Worm (Caenorhabditis elegans) whole organism, young adult: ENCODE measurements around the gene srt-64.

Source experiments
- B0019.2 ChIP-seq: fragments of 200-800 bp; sonication (Bioruptor generic); conservative IDR thresholded peaks from 2 replicates; pipeline ENCODE4 v1.3.6; 2022; ENCODE audit warnings: missing genetic modification reagents, missing genetic modification characterization, missing compliant biosample characterization
- C17E4.6 ChIP-seq: fragments of 200-800 bp; sonication (Bioruptor generic); IDR thresholded peaks from 2 replicates; pipeline ENCODE4 v1.3.6; 2022; ENCODE audit warnings: missing genetic modification reagents, missing genetic modification characterization, missing compliant biosample characterization
- F23B12.7 ChIP-seq: sonication (generic microtip); optimal IDR thresholded peaks from 2 replicates; lab custom pipeline; 2017; ENCODE audit warnings: missing genetic modification characterization, mild to moderate bottlenecking, missing compliant biosample characterization, antibody characterized with exemption, moderate library complexity; ENCODE audit not compliant: insufficient read depth
- F39B2.1 ChIP-seq: fragments of 200-800 bp; sonication (Bioruptor generic); IDR thresholded peaks from 2 replicates; pipeline ENCODE4 v1.3.6; 2022; ENCODE audit warnings: missing genetic modification reagents, missing genetic modification characterization, missing compliant biosample characterization
- F49E8.2 ChIP-seq: sonication (generic microtip); optimal IDR thresholded peaks from 3 replicates; lab custom pipeline; 2017; ENCODE audit warnings: missing genetic modification characterization, mild to moderate bottlenecking, missing compliant biosample characterization, antibody characterized with exemption, moderate library complexity; ENCODE audit not compliant: insufficient read depth
- F55B11.4 ChIP-seq: sonication (generic microtip); optimal IDR thresholded peaks from 2 replicates; lab custom pipeline; 2016; ENCODE audit warnings: missing compliant biosample characterization, missing genetic modification characterization, borderline replicate concordance; ENCODE audit not compliant: insufficient read depth
- Y95B8A.8 ChIP-seq: fragments of 200-800 bp; sonication (Bioruptor generic); IDR thresholded peaks from 2 replicates; pipeline ENCODE4 v1.3.6; 2022; ENCODE audit warnings: missing genetic modification reagents, missing genetic modification characterization, missing compliant biosample characterization
- ama-1 ChIP-seq, 3 experiments: fragments of 150-350 bp in 1 of 3; sonication (generic microtip) in 2 of 3; optimal IDR thresholded peaks; 2 replicates each; lab custom pipeline; 2014 to 2018; ENCODE audit warnings: missing biosample characterization in 2 of 3, missing genetic modification characterization in 2 of 3, missing genetic modification reagents in 2 of 3
- aptf-3 ChIP-seq: fragments of 200-800 bp; sonication (Bioruptor generic); IDR thresholded peaks from 2 replicates; pipeline ENCODE4 v1.3.6; 2022; ENCODE audit warnings: missing genetic modification characterization, missing compliant biosample characterization
- athp-1 ChIP-seq: sonication (generic microtip); optimal IDR thresholded peaks from 2 replicates; lab custom pipeline; 2017; ENCODE audit warnings: mild to moderate bottlenecking, missing genetic modification characterization, missing compliant biosample characterization
- attf-5 ChIP-seq: fragments of 200-800 bp; sonication (Bioruptor generic); optimal IDR thresholded peaks from 2 replicates; lab custom pipeline; 2018; ENCODE audit warnings: mild to moderate bottlenecking, missing genetic modification characterization, missing compliant biosample characterization
- ccch-3 ChIP-seq: fragments of 200-800 bp; sonication (Bioruptor generic); optimal IDR thresholded peaks from 2 replicates; lab custom pipeline; 2018; ENCODE audit warnings: mild to moderate bottlenecking, missing genetic modification characterization, missing compliant biosample characterization
- cebp-1 ChIP-seq, 2 experiments: fragments of 200-800 bp in 1 of 2; sonication (Bioruptor generic) in 1 of 2; sonication (generic microtip) in 1 of 2; IDR thresholded peaks in 1 of 2; optimal IDR thresholded peaks in 1 of 2; 2 replicates each; pipeline versions ENCODE4 v1.3.6 to Lab custom; 2017 to 2022; ENCODE audit warnings: missing compliant biosample characterization in 2 of 2, missing genetic modification characterization in 2 of 2, mild to moderate bottlenecking in 1 of 2, missing genetic modification reagents in 1 of 2, moderate library complexity in 1 of 2
- ceh-100 ChIP-seq: fragments of 200-800 bp; sonication (Bioruptor generic); IDR thresholded peaks from 2 replicates; pipeline ENCODE4 v1.3.6; 2022; ENCODE audit warnings: missing genetic modification reagents, missing genetic modification characterization, missing compliant biosample characterization
- ceh-40 ChIP-seq: fragments of 200-800 bp; sonication (Bioruptor generic); IDR thresholded peaks from 2 replicates; pipeline ENCODE4 v1.3.6; 2022; ENCODE audit warnings: missing genetic modification characterization, missing compliant biosample characterization
- ceh-58 ChIP-seq: fragments of 200-800 bp; sonication (Bioruptor generic); IDR thresholded peaks from 2 replicates; pipeline ENCODE4 v1.3.6; 2022; ENCODE audit warnings: missing genetic modification characterization, missing compliant biosample characterization
- chd-7 ChIP-seq: sonication (generic microtip); optimal IDR thresholded peaks from 2 replicates; lab custom pipeline; 2016; ENCODE audit warnings: mild to moderate bottlenecking, missing genetic modification characterization, moderate library complexity, missing compliant biosample characterization
- dpl-1 ChIP-seq: fragments of 150-350 bp; optimal IDR thresholded peaks from 2 replicates; lab custom pipeline; 2014; ENCODE audit warnings: missing biosample characterization, missing genetic modification reagents, missing genetic modification characterization
- egl-44 ChIP-seq: fragments of 200-800 bp; sonication (Bioruptor generic); IDR thresholded peaks from 2 replicates; pipeline ENCODE4 v1.3.6; 2022; ENCODE audit warnings: missing genetic modification reagents, missing genetic modification characterization, missing compliant biosample characterization
- hmg-1.2 ChIP-seq: fragments of 200-800 bp; sonication (Bioruptor generic); IDR thresholded peaks from 2 replicates; pipeline ENCODE4 v1.3.6; 2022; ENCODE audit warnings: missing genetic modification reagents, missing genetic modification characterization, missing compliant biosample characterization
- lag-1 ChIP-seq: fragments of 200-800 bp; sonication (Bioruptor generic); IDR thresholded peaks from 2 replicates; pipeline ENCODE4 v1.3.6; 2022; ENCODE audit warnings: missing genetic modification reagents, missing genetic modification characterization, missing compliant biosample characterization
- lin-26 ChIP-seq: fragments of 200-800 bp; sonication (Bioruptor generic); IDR thresholded peaks from 2 replicates; pipeline ENCODE4 v1.3.6; 2022; ENCODE audit warnings: missing genetic modification reagents, missing genetic modification characterization, missing compliant biosample characterization
- lir-1 ChIP-seq: fragments of 200-800 bp; sonication (Bioruptor generic); conservative IDR thresholded peaks from 2 replicates; pipeline ENCODE4 v1.3.6; 2022; ENCODE audit warnings: missing genetic modification reagents, missing genetic modification characterization, missing compliant biosample characterization
- madf-10 ChIP-seq: sonication (generic microtip); optimal IDR thresholded peaks from 2 replicates; lab custom pipeline; 2016; ENCODE audit warnings: mild to moderate bottlenecking, missing genetic modification characterization, missing compliant biosample characterization
- madf-3 ChIP-seq: fragments of 200-800 bp; sonication (Bioruptor generic); IDR thresholded peaks from 2 replicates; pipeline ENCODE4 v1.3.6; 2022; ENCODE audit warnings: missing genetic modification reagents, missing genetic modification characterization, missing compliant biosample characterization
- nfya-1 ChIP-seq: sonication (generic microtip); optimal IDR thresholded peaks from 2 replicates; lab custom pipeline; 2017; ENCODE audit warnings: antibody characterized with exemption, missing compliant biosample characterization, missing genetic modification characterization, borderline replicate concordance; ENCODE audit not compliant: insufficient read depth
- nfya-2 ChIP-seq: fragments of 200-800 bp; sonication (Bioruptor generic); IDR thresholded peaks from 2 replicates; pipeline ENCODE4 v1.3.6; 2022; ENCODE audit warnings: missing genetic modification reagents, missing genetic modification characterization, missing compliant biosample characterization
- nhr-120 ChIP-seq: fragments of 200-800 bp; sonication (Bioruptor generic); IDR thresholded peaks from 2 replicates; pipeline ENCODE4 v1.3.6; 2022; ENCODE audit warnings: missing genetic modification characterization, missing compliant biosample characterization
- nhr-179 ChIP-seq: sonication (generic microtip); optimal IDR thresholded peaks from 2 replicates; lab custom pipeline; 2016; ENCODE audit warnings: mild to moderate bottlenecking, missing genetic modification characterization, missing compliant biosample characterization
- nhr-27 ChIP-seq: fragments of 200-800 bp; sonication (Bioruptor generic); optimal IDR thresholded peaks from 2 replicates; lab custom pipeline; 2018; ENCODE audit warnings: mild to moderate bottlenecking, missing genetic modification characterization, moderate library complexity, missing compliant biosample characterization
- nhr-80 ChIP-seq: sonication (generic microtip); optimal IDR thresholded peaks from 2 replicates; lab custom pipeline; 2016; ENCODE audit warnings: missing genetic modification characterization, missing compliant biosample characterization
- repo-1 ChIP-seq: sonication (generic microtip); optimal IDR thresholded peaks from 2 replicates; lab custom pipeline; 2017; ENCODE audit warnings: mild to moderate bottlenecking, missing genetic modification characterization, missing compliant biosample characterization
- sptf-2 ChIP-seq: fragments of 200-800 bp; sonication (Bioruptor generic); optimal IDR thresholded peaks from 2 replicates; lab custom pipeline; 2018; ENCODE audit warnings: mild to moderate bottlenecking, missing genetic modification characterization, missing compliant biosample characterization
- zim-3 ChIP-seq: sonication (generic microtip); optimal IDR thresholded peaks from 2 replicates; lab custom pipeline; 2017; ENCODE audit warnings: mild to moderate bottlenecking, missing genetic modification characterization, moderate library complexity, missing compliant biosample characterization

The srt-64 gene

DNA sequence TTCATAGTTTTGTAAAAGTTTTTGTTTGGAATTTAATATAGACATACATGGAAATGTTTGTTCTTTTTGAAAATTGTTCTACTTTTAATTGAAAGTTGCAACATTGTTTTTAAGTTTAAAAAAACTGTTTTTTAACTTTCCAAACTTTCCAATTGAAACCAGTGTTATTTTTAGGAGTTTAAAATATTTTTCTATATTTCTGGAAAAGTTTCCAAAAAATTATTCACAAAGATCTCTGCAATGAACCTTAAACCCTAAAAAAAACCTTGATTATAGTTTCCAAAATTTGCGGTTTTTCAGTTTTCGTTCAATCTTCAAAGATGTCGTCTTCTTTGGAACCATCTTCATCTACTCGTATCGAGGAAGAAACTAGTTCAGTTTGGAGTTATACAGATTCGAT, 37.0 kb downstream of the srt-64 start, which contains the start of gene F14F9.4:
Gene F14F9.4 (plus strand): TSS at position 301 of the 400 bp plus-strand sequence.
- TF ChIP-seq egl-44 (GFP tag; lab: Robert Waterston, UW) (no peak), F39B2.1 (GFP tag; lab: Robert Waterston, UW) (no peak), cebp-1 (GFP tag; IDR thresholded peaks at IDR 0.05; lab: Robert Waterston, UW) (no peak), cebp-1 (tag; optimal IDR thresholded peaks at IDR 0.05; lab: Kevin White, UChicago) (no peak), aptf-3 (no peak), nhr-27 (tag; lab: Kevin White, UChicago) (no peak), Y95B8A.8 (GFP tag; lab: Robert Waterston, UW) (no peak), lin-26 (GFP tag; lab: Robert Waterston, UW) (no peak), repo-1 (tag; lab: Kevin White, UChicago) (no peak), sptf-2 (GFP tag; lab: Kevin White, UChicago) (no peak), F49E8.2 (tag; lab: Kevin White, UChicago) (no peak), ceh-100 (GFP tag; lab: Robert Waterston, UW) (no peak), zim-3 (tag; lab: Kevin White, UChicago) (no peak), ceh-40 (GFP tag; lab: Robert Waterston, UW) (no peak), nhr-120 (GFP tag; lab: Robert Waterston, UW) (no peak), chd-7 (tag; lab: Kevin White, UChicago) (no peak), madf-10 (no peak)

DNA sequence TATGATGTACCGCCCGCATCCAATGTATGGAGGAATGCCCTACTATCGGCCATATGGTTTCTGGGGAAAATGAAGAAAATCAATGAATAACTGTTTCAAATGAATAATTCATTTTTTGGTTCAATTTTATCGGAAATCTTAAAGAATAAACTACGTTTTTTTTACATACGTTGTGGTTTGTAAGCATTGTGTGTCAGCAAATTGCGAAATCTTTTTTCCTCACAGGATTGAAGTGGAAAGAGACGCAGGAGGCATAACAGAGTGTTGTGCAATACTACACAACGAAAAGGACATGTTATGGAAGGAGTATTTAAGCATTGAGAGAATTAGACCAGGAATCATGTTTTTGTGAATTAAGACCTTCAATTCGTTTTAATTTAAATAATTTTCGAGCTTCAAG, 38.1 kb downstream of the srt-64 start:
- TF ChIP-seq cebp-1 (GFP tag; IDR thresholded peaks at IDR 0.05; lab: Robert Waterston, UW) (peak; percentile 97), cebp-1 (tag; optimal IDR thresholded peaks at IDR 0.05; lab: Kevin White, UChicago) (peak; percentile 99), attf-5 (GFP tag; lab: Kevin White, UChicago) (peak; percentile 44), ama-1 (optimal IDR thresholded peaks at IDR 0.05; lab: Kevin White, UChicago) (no peak), ama-1 (GFP tag; optimal IDR thresholded peaks at IDR 0.05; lab: Kevin White, UChicago) (no peak)

DNA sequence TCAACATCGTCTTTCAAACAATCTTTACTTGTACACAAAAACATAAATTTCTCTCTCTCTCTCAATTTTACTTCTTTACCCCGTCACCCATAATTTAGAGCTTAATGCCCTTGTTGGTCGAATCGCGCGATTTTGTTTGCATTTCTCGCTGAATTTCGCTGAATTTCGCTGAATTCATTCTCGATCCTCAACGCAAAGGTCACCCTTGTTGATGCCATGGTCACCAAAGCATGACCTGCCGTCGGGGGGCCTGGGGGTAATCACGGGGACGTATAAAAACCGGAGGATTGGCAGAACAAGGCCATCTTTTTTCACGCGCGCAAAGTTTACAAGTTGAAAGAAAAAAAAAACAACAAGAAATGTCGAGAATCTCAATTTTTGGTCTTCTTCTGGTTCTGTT, 39.5 kb downstream of the srt-64 start, which contains the start of gene F14F9.8:
Gene F14F9.8 (plus strand): TSS at position 301 of the 400 bp plus-strand sequence.
- no peak for TF ChIP-seq F39B2.1 (GFP tag; lab: Robert Waterston, UW)

DNA sequence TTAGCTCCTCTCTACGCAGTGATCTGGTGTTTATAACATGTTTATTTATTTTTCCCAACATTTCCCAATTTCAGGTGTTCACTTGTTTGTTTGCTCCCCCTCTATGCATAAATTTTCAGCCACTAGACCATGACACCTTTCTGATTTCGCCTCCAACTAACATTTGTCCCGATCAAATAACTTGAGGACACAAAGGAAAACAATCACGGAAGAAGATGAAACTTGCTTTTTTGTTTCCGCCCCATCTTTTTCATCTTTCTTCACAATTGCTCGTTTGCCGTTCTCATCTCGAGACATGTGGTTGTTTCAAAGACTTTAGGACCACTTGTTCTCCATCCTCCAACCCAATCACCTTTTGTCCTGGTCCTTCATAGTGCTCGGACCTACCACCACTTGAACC, 42.7 kb downstream of the srt-64 start, which contains the start of gene F14F9.5:
Gene F14F9.5 (plus strand): TSS at position 301 of the 400 bp plus-strand sequence.
- no peak for TF ChIP-seq nfya-1 (tag; lab: Kevin White, UChicago)
- no peak for TF ChIP-seq F55B11.4 (tag; lab: Kevin White, UChicago)
- TF ChIP-seq ceh-58 (GFP tag; lab: Robert Waterston, UW), result no peak
- no peak for TF ChIP-seq nhr-120 (GFP tag; lab: Robert Waterston, UW)
- TF ChIP-seq F23B12.7 (tag; lab: Kevin White, UChicago), result no peak

DNA sequence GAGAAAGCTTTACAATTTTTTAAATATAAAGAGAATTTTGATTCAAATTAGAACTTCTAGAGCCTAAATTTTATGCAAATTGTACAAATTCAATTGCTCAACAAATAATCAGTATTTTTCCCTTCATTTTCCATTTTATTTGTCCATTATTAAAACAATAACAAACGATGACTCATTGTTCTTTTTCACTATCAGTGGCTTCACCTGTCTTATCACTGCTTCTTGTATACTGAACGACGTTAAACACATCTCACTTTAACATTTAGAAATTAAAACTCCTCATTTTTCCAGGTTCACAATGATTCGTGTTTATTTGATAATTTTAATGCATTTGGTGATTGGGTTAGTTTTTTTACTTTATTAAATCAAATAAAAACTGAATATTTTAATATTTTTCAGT, 49.8 kb downstream of the srt-64 start, which contains the start of gene sid-1:
Gene sid-1 (plus strand): TSS at position 292 of the 400 bp plus-strand sequence.
- TF ChIP-seq nhr-80 (tag; lab: Kevin White, UChicago), result peak; percentile 24
- no peak for TF ChIP-seq madf-3

DNA sequence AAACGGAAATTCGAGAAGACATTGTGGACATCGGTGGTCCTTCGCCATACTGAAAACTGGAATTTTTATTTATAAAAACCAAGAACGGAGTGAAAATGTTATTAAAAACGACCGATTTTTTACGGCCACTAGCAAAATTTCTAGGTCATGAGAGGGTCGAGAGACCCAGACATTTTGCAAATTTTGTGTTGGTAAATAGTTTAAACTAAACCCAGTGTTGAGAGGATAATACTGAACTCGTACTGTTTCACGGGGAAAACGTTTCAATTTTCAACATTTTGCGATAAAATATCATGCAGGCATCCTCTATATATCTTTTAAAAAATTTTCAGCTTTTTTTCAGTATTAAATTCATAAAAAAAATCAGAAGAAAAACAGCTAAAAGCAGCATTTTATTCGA, 50.4 kb downstream of the srt-64 start, which contains the start of gene C04F5.9:
Gene C04F5.9 (minus strand): TSS at position 101 of the 400 bp plus-strand sequence.
- TF ChIP-seq lag-1 (GFP tag; lab: Robert Waterston, UW) (no peak), F23B12.7 (tag; lab: Kevin White, UChicago) (no peak), hmg-1.2 (GFP tag; lab: Robert Waterston, UW) (no peak), zim-3 (tag; lab: Kevin White, UChicago) (no peak), athp-1 (tag; lab: Kevin White, UChicago) (no peak), lir-1 (no peak), Y95B8A.8 (GFP tag; lab: Robert Waterston, UW) (no peak), B0019.2 (GFP tag; lab: Robert Waterston, UW) (no peak), ccch-3 (GFP tag; lab: Kevin White, UChicago) (no peak), egl-44 (GFP tag; lab: Robert Waterston, UW) (no peak), nhr-179 (no peak), dpl-1 (no peak), madf-10 (no peak), nfya-2 (GFP tag; lab: Robert Waterston, UW) (no peak), C17E4.6 (GFP tag; lab: Robert Waterston, UW) (no peak)
